Worm (Caenorhabditis elegans): ENCODE results near the gene F41B4.3.
"Not testable (repeated sequence)": the region's sequence is repeated elsewhere in the genome, so short reads cannot be mapped to it uniquely, and the experiment has no call there.

DNA sequence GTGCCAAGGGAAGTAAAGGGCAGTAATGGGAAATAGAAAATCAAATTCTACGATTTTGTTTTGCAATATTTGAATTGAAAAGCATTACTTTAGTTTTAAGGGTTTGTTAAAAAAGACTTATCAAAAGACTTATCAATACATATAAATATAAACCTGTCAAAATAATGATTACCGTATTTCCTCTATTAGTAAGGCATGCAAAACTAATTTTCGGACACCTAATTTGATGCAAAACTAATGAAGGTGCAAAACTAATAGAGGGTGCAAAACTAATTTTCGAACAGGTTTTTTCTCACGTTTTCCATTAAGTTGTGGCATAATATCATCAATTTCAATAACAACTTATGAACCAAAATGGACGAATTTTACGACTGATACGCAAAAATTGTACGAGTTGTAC is 45.9 kb upstream of the F41B4.3 start, which contains the start of gene F41C6.6:
- TF ChIP-seq hlh-30 (tag; optimal IDR thresholded peaks at IDR 0.05; ENCODE audit: insufficient read depth); tbx-2 (tag; optimal IDR thresholded peaks at IDR 0.05); hlh-6 (tag; optimal IDR thresholded peaks at IDR 0.05); ceh-24 (tag; optimal IDR thresholded peaks at IDR 0.05); nhr-11 (tag; optimal IDR thresholded peaks at IDR 0.05); dmd-4 (tag; optimal IDR thresholded peaks at IDR 0.05; ENCODE audit: borderline replicate concordance); sdc-2 (tag; optimal IDR thresholded peaks at IDR 0.05); fkh-6 (tag; optimal IDR thresholded peaks at IDR 0.05); fkh-10 (GFP tag; optimal IDR thresholded peaks at IDR 0.05): not testable (repeated sequence)

Data from whole organism, late embryonic.